Fruit fly (Drosophila melanogaster) whole organism, embryonic: ENCODE results near the gene Sfp87B.

Experiments
- CG10321 ChIP-seq: fragments of 200-800 bp; sonication (Bioruptor generic); IDR thresholded peaks from 2 replicates; pipeline ENCODE4 v1.3.6; 2022; ENCODE audit warnings: missing biosample characterization, missing genetic modification characterization
- CG10979 ChIP-seq: fragments of 200-800 bp; sonication (Bioruptor generic); optimal IDR thresholded peaks from 2 replicates; lab custom pipeline; 2018; ENCODE audit warnings: missing biosample characterization, mild to moderate bottlenecking, missing genetic modification characterization, moderate library complexity
- CG11560 ChIP-seq: fragments of 200-800 bp; sonication (Bioruptor generic); IDR thresholded peaks from 3 replicates; pipeline ENCODE4 v1.3.6; 2022; ENCODE audit warnings: missing biosample characterization, missing genetic modification characterization
- CG11696 ChIP-seq: fragments of 200-800 bp; sonication (Bioruptor generic); IDR thresholded peaks from 2 replicates; pipeline ENCODE4 v1.3.6; 2022; ENCODE audit warnings: missing biosample characterization, missing genetic modification characterization
- CG13123 ChIP-seq: fragments of 200-800 bp; sonication (Bioruptor generic); optimal IDR thresholded peaks from 2 replicates; lab custom pipeline; 2016; ENCODE audit warnings: missing biosample characterization, missing genetic modification characterization
- CG13775 ChIP-seq: fragments of 200-800 bp; sonication (Bioruptor generic); optimal IDR thresholded peaks from 3 replicates; lab custom pipeline; 2017; ENCODE audit warnings: missing biosample characterization, mild to moderate bottlenecking, missing genetic modification characterization
- CG14050 ChIP-seq: fragments of 200-800 bp; sonication (Bioruptor generic); IDR thresholded peaks from 3 replicates; pipeline ENCODE4 v1.3.6; 2022; ENCODE audit warnings: missing biosample characterization, missing genetic modification characterization
- CG14710 ChIP-seq: fragments of 200-800 bp; sonication (Bioruptor generic); optimal IDR thresholded peaks from 3 replicates; lab custom pipeline; 2019; ENCODE audit warnings: missing biosample characterization, mild to moderate bottlenecking, missing genetic modification characterization, moderate library complexity
- CG14965 ChIP-seq: fragments of 200-800 bp; sonication (Bioruptor generic); optimal IDR thresholded peaks from 2 replicates; lab custom pipeline; 2016; ENCODE audit warnings: missing biosample characterization, missing genetic modification characterization, borderline replicate concordance
- CG17385 ChIP-seq: fragments of 200-800 bp; sonication (Bioruptor generic); optimal IDR thresholded peaks from 3 replicates; lab custom pipeline; 2018; ENCODE audit warnings: missing biosample characterization, mild to moderate bottlenecking, missing genetic modification characterization
- CG2202 ChIP-seq: fragments of 200-800 bp; sonication (Bioruptor generic); optimal IDR thresholded peaks from 2 replicates; lab custom pipeline; 2018; ENCODE audit warnings: missing biosample characterization, mild to moderate bottlenecking, missing genetic modification characterization
- CG2712 ChIP-seq: fragments of 200-800 bp; optimal IDR thresholded peaks from 3 replicates; lab custom pipeline; 2019; ENCODE audit warnings: missing biosample characterization, mild to moderate bottlenecking, missing genetic modification characterization, moderate library complexity
- CG3838 ChIP-seq: fragments of 200-800 bp; sonication (Bioruptor generic); optimal IDR thresholded peaks from 3 replicates; lab custom pipeline; 2016; ENCODE audit warnings: missing biosample characterization, missing genetic modification characterization
- CG6689 ChIP-seq: fragments of 200-800 bp; sonication (Bioruptor generic); IDR thresholded peaks from 2 replicates; pipeline ENCODE4 v1.3.6; 2022; ENCODE audit warnings: missing biosample characterization, missing genetic modification characterization
- CG7372 ChIP-seq: fragments of 200-800 bp; sonication (Bioruptor generic); IDR thresholded peaks from 2 replicates; pipeline ENCODE4 v1.3.6; 2022; ENCODE audit warnings: missing biosample characterization, missing genetic modification characterization
- CG7556 ChIP-seq: fragments of 200-800 bp; sonication (Bioruptor generic); optimal IDR thresholded peaks from 2 replicates; lab custom pipeline; 2017; ENCODE audit warnings: missing biosample characterization, mild to moderate bottlenecking, missing genetic modification characterization
- CG7928 ChIP-seq: fragments of 200-800 bp; sonication (Bioruptor generic); optimal IDR thresholded peaks from 2 replicates; lab custom pipeline; 2017; ENCODE audit warnings: missing biosample characterization, mild to moderate bottlenecking, missing genetic modification characterization
- CG8765 ChIP-seq: fragments of 200-800 bp; sonication (Bioruptor generic); IDR thresholded peaks from 2 replicates; pipeline ENCODE4 v1.3.6; 2022; ENCODE audit warnings: missing biosample characterization, missing genetic modification characterization
- D19B ChIP-seq: fragments of 200-800 bp; sonication (Bioruptor generic); optimal IDR thresholded peaks from 2 replicates; lab custom pipeline; 2017; ENCODE audit warnings: missing biosample characterization, mild to moderate bottlenecking, missing genetic modification characterization
- Dip3 ChIP-seq: fragments of 200-800 bp; sonication (Bioruptor generic); optimal IDR thresholded peaks from 3 replicates; lab custom pipeline; 2016; ENCODE audit warnings: missing biosample characterization, missing genetic modification characterization
- Hr51 ChIP-seq, 2 experiments: fragments of 200-800 bp; sonication (Bioruptor generic); optimal IDR thresholded peaks; 2 replicates in 1 of 2; 3 replicates in 1 of 2; lab custom pipeline; 2016 to 2018; ENCODE audit warnings: missing biosample characterization in 2 of 2, missing genetic modification characterization in 2 of 2, mild to moderate bottlenecking in 1 of 2, moderate library complexity in 1 of 2
- Hr78 ChIP-seq, 2 experiments: fragments of 200-800 bp in 1 of 2; fragments of >200 bp in 1 of 2; sonication (Bioruptor generic) in 1 of 2; optimal IDR thresholded peaks; 2 replicates each; lab custom pipeline; 2017 to 2019; ENCODE audit warnings: missing biosample characterization in 2 of 2, missing genetic modification characterization in 2 of 2, mild to moderate bottlenecking in 1 of 2, moderate library complexity in 1 of 2
- Jarid2 ChIP-seq: fragments of 200-800 bp; sonication (Bioruptor generic); optimal IDR thresholded peaks from 3 replicates; lab custom pipeline; 2017; ENCODE audit warnings: mild to moderate bottlenecking, missing biosample characterization, missing genetic modification reagents, missing genetic modification characterization
- Optix ChIP-seq: fragments of 200-800 bp; sonication (Bioruptor generic); IDR thresholded peaks from 3 replicates; pipeline ENCODE4 v1.3.6; 2022; ENCODE audit warnings: missing biosample characterization, missing genetic modification characterization
- Six4 ChIP-seq: fragments of 200-800 bp; sonication (Bioruptor generic); optimal IDR thresholded peaks from 2 replicates; lab custom pipeline; 2016; ENCODE audit warnings: missing biosample characterization, missing genetic modification characterization
- Sox100B ChIP-seq: fragments of 200-800 bp; sonication (Bioruptor generic); optimal IDR thresholded peaks from 3 replicates; lab custom pipeline; 2018; ENCODE audit warnings: missing biosample characterization, mild to moderate bottlenecking, missing genetic modification characterization
- ash1 ChIP-seq: fragments of 200-800 bp; sonication (Bioruptor generic); optimal IDR thresholded peaks from 2 replicates; lab custom pipeline; 2018; ENCODE audit warnings: missing biosample characterization, mild to moderate bottlenecking, missing genetic modification characterization
- bbx ChIP-seq: fragments of 200-800 bp; sonication (Bioruptor generic); IDR thresholded peaks from 2 replicates; pipeline ENCODE4 v1.3.6; 2022; ENCODE audit warnings: missing biosample characterization, missing genetic modification characterization; ENCODE audit not compliant: partially characterized antibody
- bigmax ChIP-seq: fragments of 200-800 bp; sonication (Bioruptor generic); optimal IDR thresholded peaks from 2 replicates; lab custom pipeline; 2018; ENCODE audit warnings: missing biosample characterization, mild to moderate bottlenecking, missing genetic modification characterization
- bowl ChIP-seq: fragments of 200-800 bp; sonication (Bioruptor generic); IDR thresholded peaks from 2 replicates; pipeline ENCODE4 v1.3.6; 2022; ENCODE audit warnings: missing biosample characterization, missing genetic modification characterization
- cg ChIP-seq: fragments of 200-800 bp; sonication (Bioruptor generic); optimal IDR thresholded peaks from 3 replicates; lab custom pipeline; 2019; ENCODE audit warnings: missing biosample characterization, mild to moderate bottlenecking, missing genetic modification characterization, moderate library complexity
- fd96Cb ChIP-seq: fragments of 200-800 bp; sonication (Bioruptor generic); optimal IDR thresholded peaks from 2 replicates; lab custom pipeline; 2018; ENCODE audit warnings: missing biosample characterization, mild to moderate bottlenecking, missing genetic modification characterization, moderate library complexity
- gem ChIP-seq: fragments of 200-800 bp; sonication (Bioruptor generic); optimal IDR thresholded peaks from 2 replicates; lab custom pipeline; 2019; ENCODE audit warnings: missing biosample characterization, mild to moderate bottlenecking, missing genetic modification characterization, moderate library complexity
- ham ChIP-seq: fragments of 200-800 bp; sonication (Bioruptor generic); IDR thresholded peaks from 2 replicates; pipeline ENCODE4 v1.3.6; 2022; ENCODE audit warnings: missing biosample characterization, missing genetic modification characterization
- hbn ChIP-seq: fragments of 200-800 bp; sonication (Bioruptor generic); IDR thresholded peaks from 2 replicates; pipeline ENCODE4 v1.3.6; 2022; ENCODE audit warnings: missing biosample characterization, missing genetic modification characterization; ENCODE audit not compliant: partially characterized antibody
- hkb ChIP-seq, 2 experiments: fragments of 200-800 bp in 1 of 2; fragments of >200 bp in 1 of 2; sonication (Bioruptor generic) in 1 of 2; IDR thresholded peaks in 1 of 2; optimal IDR thresholded peaks in 1 of 2; 2 replicates each; pipeline versions ENCODE4 v1.3.6 to Lab custom; 2017 to 2022; ENCODE audit warnings: missing biosample characterization in 1 of 2, missing genetic modification characterization in 1 of 2
- insv ChIP-seq, 2 experiments: fragments of 200-800 bp; sonication (Bioruptor generic); optimal IDR thresholded peaks; 3 replicates each; lab custom pipeline; 2016 to 2018; ENCODE audit warnings: missing biosample characterization in 2 of 2, missing genetic modification characterization in 2 of 2
- jing ChIP-seq: fragments of 200-800 bp; sonication (Bioruptor generic); optimal IDR thresholded peaks from 2 replicates; lab custom pipeline; 2018; ENCODE audit warnings: missing biosample characterization, mild to moderate bottlenecking, missing genetic modification characterization
- lilli ChIP-seq: fragments of 200-800 bp; sonication (Bioruptor generic); optimal IDR thresholded peaks from 3 replicates; lab custom pipeline; 2016; ENCODE audit warnings: missing biosample characterization, missing genetic modification characterization
- lola ChIP-seq, 3 experiments: fragments of >200 bp in 2 of 3; fragments of 200-800 bp in 1 of 3; sonication (Bioruptor generic) in 1 of 3; optimal IDR thresholded peaks; 2 replicates each; lab custom pipeline; 2017 to 2019; ENCODE audit warnings: missing biosample characterization in 3 of 3, missing genetic modification characterization in 3 of 3, mild to moderate bottlenecking in 1 of 3, moderate library complexity in 1 of 3
- mam ChIP-seq: fragments of 200-800 bp; sonication (Bioruptor generic); optimal IDR thresholded peaks from 3 replicates; lab custom pipeline; 2016; ENCODE audit warnings: missing biosample characterization, missing genetic modification characterization
- onecut ChIP-seq: fragments of 200-800 bp; sonication (Bioruptor generic); IDR thresholded peaks from 2 replicates; pipeline ENCODE4 v1.3.6; 2022; ENCODE audit warnings: missing biosample characterization, missing genetic modification characterization
- salm ChIP-seq: fragments of 200-800 bp; sonication (Bioruptor generic); optimal IDR thresholded peaks from 2 replicates; lab custom pipeline; 2018; ENCODE audit warnings: missing biosample characterization, mild to moderate bottlenecking, missing genetic modification characterization
- sens ChIP-seq: fragments of 200-800 bp; sonication (Bioruptor generic); peaks from one replicate; lab custom pipeline; 2016; ENCODE audit warnings: missing biosample characterization, missing genetic modification characterization
- sqz ChIP-seq: fragments of 200-800 bp; sonication (Bioruptor generic); optimal IDR thresholded peaks from 3 replicates; lab custom pipeline; 2018; ENCODE audit warnings: missing biosample characterization, mild to moderate bottlenecking, missing genetic modification characterization
- sr ChIP-seq: fragments of 200-800 bp; sonication (Bioruptor generic); IDR thresholded peaks from 3 replicates; pipeline ENCODE4 v1.3.6; 2022; ENCODE audit warnings: missing biosample characterization, missing genetic modification characterization
- sug ChIP-seq: fragments of 200-800 bp; optimal IDR thresholded peaks from 2 replicates; lab custom pipeline; 2019; ENCODE audit warnings: missing biosample characterization, mild to moderate bottlenecking, missing genetic modification characterization, moderate library complexity
- toy ChIP-seq: fragments of 200-800 bp; sonication (Bioruptor generic); IDR thresholded peaks from 2 replicates; pipeline ENCODE4 v1.3.6; 2022; ENCODE audit warnings: missing biosample characterization, missing genetic modification characterization
- trh ChIP-seq: fragments of 200-800 bp; sonication (Bioruptor generic); optimal IDR thresholded peaks from 2 replicates; lab custom pipeline; 2016; ENCODE audit warnings: missing biosample characterization, missing genetic modification characterization
- tx ChIP-seq: fragments of 200-800 bp; sonication (Bioruptor generic); optimal IDR thresholded peaks from 2 replicates; lab custom pipeline; 2016; ENCODE audit warnings: missing biosample characterization, missing genetic modification characterization

The Sfp87B gene

DNA sequence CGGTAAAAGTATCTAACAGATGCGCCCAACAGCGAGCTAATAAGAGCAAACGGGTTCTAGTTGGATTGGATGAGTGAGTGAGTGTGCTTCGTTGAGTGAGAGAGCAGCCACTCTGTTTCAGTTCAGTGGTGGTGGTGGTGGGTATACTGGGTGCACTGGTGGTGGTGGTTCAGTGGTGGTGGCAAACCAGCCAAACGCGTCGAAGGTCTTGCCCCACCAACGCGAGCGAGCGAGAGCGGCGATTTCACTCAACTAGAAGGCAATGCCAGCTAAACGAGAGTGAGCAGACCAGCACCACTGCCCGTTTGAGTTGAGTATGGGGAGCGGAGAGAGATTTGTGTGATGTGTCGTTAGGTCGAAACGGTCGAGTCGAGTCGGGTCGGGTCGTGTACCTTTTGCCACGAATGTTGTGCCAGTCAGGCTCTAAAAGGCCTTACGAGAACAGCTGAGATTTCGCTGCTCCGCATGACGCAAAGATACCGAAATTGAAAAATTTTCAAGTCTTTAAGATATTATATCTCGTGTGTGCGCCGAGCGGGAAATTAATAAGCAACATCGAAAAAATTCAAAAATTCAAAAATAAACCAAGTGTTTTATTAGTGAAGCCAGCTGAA is 7.9 kb downstream of the Sfp87B start (continued):
- TF ChIP-seq CG10321 (GFP tag; lab: Robert Waterston, UW) (peak; percentile 96), CG7556 (no peak), sqz (GFP tag; lab: Kevin White, UChicago) (no peak), Hr78 (GFP tag; optimal IDR thresholded peaks at IDR 0.05; lab: Kevin White, UChicago) (peak in 1 of 2 experiments; percentile 98), ash1 (GFP tag; lab: Kevin White, UChicago) (no peak), CG11696 (GFP tag; lab: Robert Waterston, UW) (no peak), lilli (GFP tag; lab: Kevin White, UChicago) (no peak), Dip3 (GFP tag; lab: Kevin White, UChicago) (no peak), Hr51 (GFP tag; optimal IDR thresholded peaks at IDR 0.05; lab: Kevin White, UChicago) (no peak), CG10979 (no peak), insv (GFP tag; optimal IDR thresholded peaks at IDR 0.05; lab: Kevin White, UChicago) (peak; percentile 80 to 96), sug (tag; lab: Kevin White, UChicago) (peak; percentile 55), CG8765 (GFP tag; lab: Robert Waterston, UW) (no peak), lola (GFP tag; optimal IDR thresholded peaks at IDR 0.05; lab: Kevin White, UChicago) (no peak), D19B (GFP tag; lab: Kevin White, UChicago) (no peak), CG13775 (GFP tag; lab: Kevin White, UChicago) (no peak), toy (GFP tag; lab: Robert Waterston, UW) (no peak), cg (GFP tag; lab: Kevin White, UChicago) (peak; percentile 95), CG7928 (GFP tag; lab: Kevin White, UChicago) (no peak), sr (GFP tag; lab: Robert Waterston, UW) (peak; percentile 26; the same call in 1 of the 3 replicates), mam (GFP tag; lab: Kevin White, UChicago) (no peak), Sox100B (GFP tag; lab: Kevin White, UChicago) (no peak), CG11560 (tag; lab: Robert Waterston, UW) (no peak), Six4 (GFP tag; lab: Kevin White, UChicago) (no peak), bbx (GFP tag; lab: Robert Waterston, UW) (peak; percentile 89), CG7372 (GFP tag; lab: Robert Waterston, UW) (no peak), CG2712 (tag; lab: Kevin White, UChicago) (no peak), trh (no peak), Jarid2 (GFP tag; lab: Kevin White, UChicago) (peak; percentile 88), Optix (GFP tag; lab: Robert Waterston, UW) (no peak), bowl (no peak), gem (tag; lab: Kevin White, UChicago) (no peak), bigmax (GFP tag; lab: Kevin White, UChicago) (no peak), salm (tag; lab: Kevin White, UChicago) (no peak), fd96Cb (tag; lab: Kevin White, UChicago) (no peak), onecut (GFP tag; lab: Robert Waterston, UW) (no peak), hbn (GFP tag; lab: Robert Waterston, UW) (peak; percentile 44; the same call in 1 of the 2 replicates), CG14050 (GFP tag; lab: Robert Waterston, UW) (no peak), CG6689 (no peak), CG17385 (GFP tag; lab: Kevin White, UChicago) (peak; percentile 11), hkb (optimal IDR thresholded peaks at IDR 0.05; lab: Kevin White, UChicago) (no peak), hkb (GFP tag; IDR thresholded peaks at IDR 0.05; lab: Robert Waterston, UW) (no peak), tx (GFP tag; lab: Kevin White, UChicago) (no peak), CG14965 (GFP tag; lab: Kevin White, UChicago) (no peak), CG14710 (tag; lab: Kevin White, UChicago) (no peak), CG2202 (tag; lab: Kevin White, UChicago) (no peak), CG3838 (no peak), ham (GFP tag; lab: Robert Waterston, UW) (no peak), sens (GFP tag; lab: Kevin White, UChicago) (peak; percentile 59), jing (GFP tag; lab: Kevin White, UChicago) (peak; percentile 42), CG13123 (GFP tag; lab: Kevin White, UChicago) (no peak)
